Worm (Caenorhabditis elegans) whole organism, young adult: ENCODE measurements around the gene unc-103.

Experiments used
- F49E8.2 ChIP-seq: sonication (generic microtip); optimal IDR thresholded peaks from 3 replicates; lab custom pipeline; 2017; ENCODE audit warnings: missing genetic modification characterization, mild to moderate bottlenecking, missing compliant biosample characterization, antibody characterized with exemption, moderate library complexity; ENCODE audit not compliant: insufficient read depth
- K11D2.4 ChIP-seq: fragments of 200-800 bp; sonication (Bioruptor generic); IDR thresholded peaks from 2 replicates; pipeline ENCODE4 v1.3.6; 2022; ENCODE audit warnings: missing genetic modification reagents, missing genetic modification characterization, missing compliant biosample characterization
- aptf-3 ChIP-seq: fragments of 200-800 bp; sonication (Bioruptor generic); IDR thresholded peaks from 2 replicates; pipeline ENCODE4 v1.3.6; 2022; ENCODE audit warnings: missing genetic modification characterization, missing compliant biosample characterization
- ccch-3 ChIP-seq: fragments of 200-800 bp; sonication (Bioruptor generic); optimal IDR thresholded peaks from 2 replicates; lab custom pipeline; 2018; ENCODE audit warnings: mild to moderate bottlenecking, missing genetic modification characterization, missing compliant biosample characterization
- ceh-91 ChIP-seq: fragments of 200-800 bp; sonication (Bioruptor generic); IDR thresholded peaks from 2 replicates; pipeline ENCODE4 v1.3.6; 2022; ENCODE audit warnings: missing genetic modification reagents, missing genetic modification characterization, missing compliant biosample characterization
- dpl-1 ChIP-seq: fragments of 150-350 bp; optimal IDR thresholded peaks from 2 replicates; lab custom pipeline; 2014; ENCODE audit warnings: missing biosample characterization, missing genetic modification reagents, missing genetic modification characterization
- egl-44 ChIP-seq: fragments of 200-800 bp; sonication (Bioruptor generic); IDR thresholded peaks from 2 replicates; pipeline ENCODE4 v1.3.6; 2022; ENCODE audit warnings: missing genetic modification reagents, missing genetic modification characterization, missing compliant biosample characterization
- hrde-1 ChIP-seq: sonication (generic microtip); optimal IDR thresholded peaks from 2 replicates; lab custom pipeline; 2016; ENCODE audit warnings: missing genetic modification characterization, mild to moderate bottlenecking, missing compliant biosample characterization, moderate library complexity, missing genotype, missing genetic modification reagents, borderline replicate concordance
- mes-4 ChIP-seq: sonication (generic microtip); optimal IDR thresholded peaks from 2 replicates; lab custom pipeline; 2016; ENCODE audit warnings: missing genotype, missing genetic modification characterization, missing compliant biosample characterization
- repo-1 ChIP-seq: sonication (generic microtip); optimal IDR thresholded peaks from 2 replicates; lab custom pipeline; 2017; ENCODE audit warnings: mild to moderate bottlenecking, missing genetic modification characterization, missing compliant biosample characterization

- no peak for TF ChIP-seq hrde-1 (tag; lab: Kevin White, UChicago)
- TF ChIP-seq F49E8.2, result no peak
- no peak for TF ChIP-seq dpl-1
- no peak for TF ChIP-seq egl-44 (GFP tag; lab: Robert Waterston, UW)
- no peak for TF ChIP-seq ceh-91 (GFP tag; lab: Robert Waterston, UW)
- no peak for TF ChIP-seq mes-4 (tag; lab: Kevin White, UChicago)
- no peak for TF ChIP-seq ccch-3 (GFP tag; lab: Kevin White, UChicago)
- no peak for TF ChIP-seq repo-1 (tag; lab: Kevin White, UChicago)
- TF ChIP-seq aptf-3 (GFP tag; lab: Robert Waterston, UW), result no peak
- no peak for TF ChIP-seq K11D2.4
Measured at ce11 chrIII:4160937-4161336, 45.8 kb downstream of the unc-103 start, which contains the start of gene C01G12.16.
